ENCODE assay signal across 2 worm cellular contexts in the genomic region with DNA sequence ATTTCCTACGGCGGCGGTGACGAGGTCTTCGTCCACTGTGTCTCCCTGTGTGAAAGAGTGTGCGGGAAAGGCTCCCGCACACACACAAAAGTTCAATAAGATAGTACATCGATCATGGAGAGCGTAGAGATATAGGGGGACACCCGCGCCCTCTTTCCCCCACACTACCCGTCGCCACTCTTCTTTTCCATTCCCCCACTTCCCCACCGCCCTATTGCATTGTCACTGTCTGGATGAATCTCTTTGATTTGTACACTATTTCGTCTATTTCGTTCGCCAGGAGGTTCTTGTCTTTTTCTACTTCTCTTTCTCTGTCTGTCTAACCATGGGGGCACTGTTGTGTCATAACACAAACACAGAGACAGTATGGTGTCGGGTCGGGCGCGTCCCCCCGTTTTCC.
A peak's percentile ranks its signal among the peaks of the same experiment; 100 is the strongest.
TF ChIP-seq lines count a peak whose summit lies in the region.

No protein-coding gene starts in this region.

TF ChIP-seq in whole organism, L1 larva, 84 proteins besides CTCF, POLR2A, EP300 and RAD21 (continued from another document):
- TF ChIP-seq zag-1 (tag; optimal IDR thresholded peaks at IDR 0.05; lab: Kevin White, UChicago), result no peak
- TF ChIP-seq xbp-1 (tag; optimal IDR thresholded peaks at IDR 0.05; lab: Kevin White, UChicago), result peak; percentile 37
- TF ChIP-seq nhr-77 (tag; optimal IDR thresholded peaks at IDR 0.05; lab: Kevin White, UChicago), result peak; percentile 27
- TF ChIP-seq aly-2 (tag; optimal IDR thresholded peaks at IDR 0.05; lab: Kevin White, UChicago), result no peak
- peak in 1 of 2 experiments; percentile 39 for TF ChIP-seq egl-27 (tag; optimal IDR thresholded peaks at IDR 0.05; lab: Kevin White, UChicago)
- no peak for TF ChIP-seq alr-1 (tag; optimal IDR thresholded peaks at IDR 0.05; lab: Kevin White, UChicago; ENCODE audit: borderline replicate concordance)
- TF ChIP-seq ztf-11 (tag; optimal IDR thresholded peaks at IDR 0.05; lab: Kevin White, UChicago), result peak in 1 of 2 experiments; percentile 50
- peak; percentile 51 for TF ChIP-seq elt-2 (tag; optimal IDR thresholded peaks at IDR 0.05; lab: Kevin White, UChicago)
- TF ChIP-seq ceh-8 (GFP tag; optimal IDR thresholded peaks at IDR 0.05; lab: Kevin White, UChicago), result no peak
- TF ChIP-seq nhr-237 (tag; optimal IDR thresholded peaks at IDR 0.05; lab: Kevin White, UChicago), result no peak
- TF ChIP-seq skn-1 (tag; optimal IDR thresholded peaks at IDR 0.05; lab: Kevin White, UChicago), result no peak
- peak; percentile 28 for TF ChIP-seq tbx-2 (tag; optimal IDR thresholded peaks at IDR 0.05; lab: Kevin White, UChicago)
- peak; percentile 42 for TF ChIP-seq mep-1 (tag; optimal IDR thresholded peaks at IDR 0.05; lab: Kevin White, UChicago)
- TF ChIP-seq grh-1 (GFP tag; IDR thresholded peaks at IDR 0.05; lab: Robert Waterston, UW), result peak; percentile 40; the same call in 1 of the 2 replicates
- TF ChIP-seq efl-1 (optimal IDR thresholded peaks at IDR 0.05; lab: Kevin White, UChicago), result peak; percentile 37 to 41
- TF ChIP-seq efl-1 (GFP tag; optimal IDR thresholded peaks at IDR 0.05 in 1 of 2; lab: Kevin White, UChicago), result peak; percentile 9 to 95
- no peak for TF ChIP-seq nhr-76 (tag; optimal IDR thresholded peaks at IDR 0.05; lab: Kevin White, UChicago)
- peak; percentile 70 for TF ChIP-seq snu-23 (GFP tag; optimal IDR thresholded peaks at IDR 0.05; lab: Kevin White, UChicago)
- peak; percentile 20 for TF ChIP-seq lin-13 (GFP tag; optimal IDR thresholded peaks at IDR 0.05; lab: Kevin White, UChicago)
- TF ChIP-seq fkh-8 (tag; optimal IDR thresholded peaks at IDR 0.05; lab: Kevin White, UChicago), result no peak
- peak; percentile 97 for TF ChIP-seq nhr-85 (tag; lab: Kevin White, UChicago)
- peak; percentile 57 for TF ChIP-seq swsn-7 (tag; optimal IDR thresholded peaks at IDR 0.05; lab: Kevin White, UChicago)
- TF ChIP-seq dpl-1 (GFP tag; optimal IDR thresholded peaks at IDR 0.05; lab: Kevin White, UChicago), result peak; percentile 15 to 27 (median 27)
- peak; percentile 11 to 65 for TF ChIP-seq lsy-2 (tag; optimal IDR thresholded peaks at IDR 0.05; lab: Kevin White, UChicago)
- peak; percentile 64 for TF ChIP-seq nhr-71 (tag; optimal IDR thresholded peaks at IDR 0.05; lab: Kevin White, UChicago)
- TF ChIP-seq ceh-63 (GFP tag; optimal IDR thresholded peaks at IDR 0.05; lab: Kevin White, UChicago), result no peak
- TF ChIP-seq irx-1 (tag; optimal IDR thresholded peaks at IDR 0.05; lab: Kevin White, UChicago), result peak; percentile 22
- peak; percentile 13 for TF ChIP-seq lir-3 (tag; optimal IDR thresholded peaks at IDR 0.05; lab: Kevin White, UChicago; ENCODE audit: poor library complexity)
- TF ChIP-seq ceh-88 (GFP tag; IDR thresholded peaks at IDR 0.05; lab: Robert Waterston, UW), result no peak
- no peak for TF ChIP-seq fkh-10 (GFP tag; optimal IDR thresholded peaks at IDR 0.05; lab: Kevin White, UChicago)
- TF ChIP-seq Y116A8C.19 (tag; optimal IDR thresholded peaks at IDR 0.05; lab: Kevin White, UChicago; ENCODE audit: borderline replicate concordance), result no peak
- no peak for TF ChIP-seq ztf-4 (tag; optimal IDR thresholded peaks at IDR 0.05; lab: Kevin White, UChicago)
- peak; percentile 72 for TF ChIP-seq blmp-1 (tag; optimal IDR thresholded peaks at IDR 0.05; lab: Kevin White, UChicago)
- TF ChIP-seq jun-1 (tag; optimal IDR thresholded peaks at IDR 0.05; lab: Kevin White, UChicago), result no peak
- TF ChIP-seq efl-3 (GFP tag; optimal IDR thresholded peaks at IDR 0.05; lab: Kevin White, UChicago), result peak; percentile 98
- TF ChIP-seq C34B4.2 (tag; optimal IDR thresholded peaks at IDR 0.05; lab: Kevin White, UChicago), result no peak
- peak in 2 of 3 experiments; percentile 30 to 49 for TF ChIP-seq ceh-82 (tag; optimal IDR thresholded peaks at IDR 0.05; lab: Kevin White, UChicago)
- peak; percentile 54 to 59 for TF ChIP-seq lin-35 (GFP tag; optimal IDR thresholded peaks at IDR 0.05; lab: Kevin White, UChicago)
- no peak for TF ChIP-seq pqm-1 (tag; optimal IDR thresholded peaks at IDR 0.05; lab: Kevin White, UChicago)
TF ChIP-seq in whole organism, L1 larva: peak in this region for 32.

TF ChIP-seq in whole organism, L3 larva, 47 proteins besides CTCF, POLR2A, EP300 and RAD21 (continued from another document):
- TF ChIP-seq elt-2 (tag; optimal IDR thresholded peaks at IDR 0.05; lab: Kevin White, UChicago) (peak; percentile 57), nfya-1 (tag; optimal IDR thresholded peaks at IDR 0.05; lab: Kevin White, UChicago; ENCODE audit: insufficient read depth) (peak; percentile 30), fos-1 (tag; optimal IDR thresholded peaks at IDR 0.05; lab: Kevin White, UChicago) (peak; percentile 8), nhr-28 (tag; optimal IDR thresholded peaks at IDR 0.05; lab: Kevin White, UChicago) (no peak), egl-27 (tag; optimal IDR thresholded peaks at IDR 0.05; lab: Kevin White, UChicago) (no peak), ceh-82 (tag; optimal IDR thresholded peaks at IDR 0.05; lab: Kevin White, UChicago) (no peak), ztf-11 (tag; optimal IDR thresholded peaks at IDR 0.05; lab: Kevin White, UChicago) (no peak), lin-15B (tag; optimal IDR thresholded peaks at IDR 0.05; lab: Kevin White, UChicago) (peak; percentile 24), nhr-23 (tag; optimal IDR thresholded peaks at IDR 0.05; lab: Kevin White, UChicago) (peak; percentile 76), pha-4 (tag; optimal IDR thresholded peaks at IDR 0.05; lab: Kevin White, UChicago) (peak; percentile 85), nhr-76 (tag; optimal IDR thresholded peaks at IDR 0.05; lab: Kevin White, UChicago) (no peak), fkh-10 (GFP tag; optimal IDR thresholded peaks at IDR 0.05; lab: Kevin White, UChicago) (no peak), lsy-12 (tag; optimal IDR thresholded peaks at IDR 0.05; lab: Kevin White, UChicago) (peak; percentile 45), jun-1 (tag; optimal IDR thresholded peaks at IDR 0.05; lab: Kevin White, UChicago) (peak; percentile 66)
